Fruit fly (Drosophila melanogaster): ENCODE results near the gene Pect.
"Not testable (repeated sequence)": the region's sequence is repeated elsewhere in the genome, so short reads cannot be mapped to it uniquely, and the experiment has no call there.

The Pect gene

dm6 chr2L:13215640-13216129, 12.1 kb downstream of the Pect start (continued):
- TF ChIP-seq CG6272 (GFP tag; IDR thresholded peaks at IDR 0.05) = peak; percentile 28; the same call in 1 of the 2 replicates
- TF ChIP-seq CG11247 (GFP tag; IDR thresholded peaks at IDR 0.05) = peak; percentile 70
- peak in 1 of 2 experiments; percentile 63 for TF ChIP-seq insv (GFP tag; optimal IDR thresholded peaks at IDR 0.05)
- 0 out of 2 replicates have a peak, but pooled peaks have one; percentile 13 for TF ChIP-seq CG3847 (GFP tag; IDR thresholded peaks at IDR 0.05)
- peak; percentile 58 for TF ChIP-seq CG1792 (GFP tag; optimal IDR thresholded peaks at IDR 0.05)
- TF ChIP-seq CG17385 (GFP tag; optimal IDR thresholded peaks at IDR 0.05) = peak; percentile 50
- TF ChIP-seq CG1024 (GFP tag; IDR thresholded peaks at IDR 0.05) = peak; percentile 50; the same call in 1 of the 2 replicates
- TF ChIP-seq scrt (GFP tag; optimal IDR thresholded peaks at IDR 0.05) = peak; percentile 39
- TF ChIP-seq CG16813 (GFP tag; IDR thresholded peaks at IDR 0.05; ENCODE audit: partially characterized antibody) = peak; percentile 54; the same call in 2 of the 3 replicates
- TF ChIP-seq knrl (GFP tag; IDR thresholded peaks at IDR 0.05; ENCODE audit: partially characterized antibody) = peak; percentile 78; the same call in 2 of the 3 replicates
- 0 out of 3 replicates have a peak, but pooled peaks have one; percentile 55 for TF ChIP-seq gce (GFP tag; IDR thresholded peaks at IDR 0.05)
- peak; percentile 53; the same call in 1 of the 2 replicates for TF ChIP-seq CG31441 (GFP tag; IDR thresholded peaks at IDR 0.05)
- TF ChIP-seq CG13424 (tag; optimal IDR thresholded peaks at IDR 0.05) = peak; percentile 1
- TF ChIP-seq Camta (GFP tag; optimal IDR thresholded peaks at IDR 0.05) = peak; percentile 50
- peak; percentile 76 for TF ChIP-seq ERR (GFP tag; optimal IDR thresholded peaks at IDR 0.05)
- peak; percentile 14 for TF ChIP-seq bab2 (GFP tag; optimal IDR thresholded peaks at IDR 0.05)
- TF ChIP-seq seq (GFP tag; IDR thresholded peaks at IDR 0.05) = peak; percentile 46; the same call in 1 of the 2 replicates
- peak; percentile 74 for TF ChIP-seq ci (GFP tag; IDR thresholded peaks at IDR 0.05)
- peak; percentile 20 for TF ChIP-seq CG10654 (GFP tag; optimal IDR thresholded peaks at IDR 0.05)
- TF ChIP-seq CG14014 (GFP tag; IDR thresholded peaks at IDR 0.05) = peak; percentile 41; the same call in 1 of the 2 replicates
- peak; percentile 49; the same call in 1 of the 2 replicates for TF ChIP-seq Atf6 (GFP tag; IDR thresholded peaks at IDR 0.05)
- peak; percentile 58 for TF ChIP-seq Mes4 (GFP tag; optimal IDR thresholded peaks at IDR 0.05)
- peak; percentile 61 for TF ChIP-seq CG4854 (GFP tag; optimal IDR thresholded peaks at IDR 0.05)
- TF ChIP-seq CG10209 (GFP tag; optimal IDR thresholded peaks at IDR 0.05) = peak; percentile 59
- peak; percentile 86 for TF ChIP-seq CG2199 (GFP tag; IDR thresholded peaks at IDR 0.05)
- peak; percentile 69 for TF ChIP-seq NC2β (GFP tag; optimal IDR thresholded peaks at IDR 0.05)
- TF ChIP-seq CG15601 (tag; optimal IDR thresholded peaks at IDR 0.05) = peak; percentile 7
- peak; percentile 17 for TF ChIP-seq CG4820 (GFP tag; optimal IDR thresholded peaks at IDR 0.05)
- peak; percentile 26; the same call in 1 of the 2 replicates for TF ChIP-seq CG6689 (GFP tag; IDR thresholded peaks at IDR 0.05)
- TF ChIP-seq CG42726 (GFP tag; IDR thresholded peaks at IDR 0.05; ENCODE audit: partially characterized antibody) = peak; percentile 80
- peak; percentile 24; the same call in 1 of the 2 replicates for TF ChIP-seq gsb (GFP tag; IDR thresholded peaks at IDR 0.05)
- peak; percentile 81 for TF ChIP-seq CG33213 (GFP tag; optimal IDR thresholded peaks at IDR 0.05)
- TF ChIP-seq Nf-YA (GFP tag; IDR thresholded peaks at IDR 0.05) = peak; percentile 68
- TF ChIP-seq Pdp1 (GFP tag; optimal IDR thresholded peaks at IDR 0.05) = peak; percentile 50 to 60
- peak; percentile 23 for TF ChIP-seq CG9876 (GFP tag; optimal IDR thresholded peaks at IDR 0.05)
- peak; percentile 59; the same call in 1 of the 2 replicates for TF ChIP-seq CG9932 (GFP tag; IDR thresholded peaks at IDR 0.05)
- 0 out of 2 replicates have a peak, but pooled peaks have one; percentile 20 for TF ChIP-seq lmd (GFP tag; IDR thresholded peaks at IDR 0.05)
- TF ChIP-seq CG13894 (tag; optimal IDR thresholded peaks at IDR 0.05) = peak; percentile 90
- TF ChIP-seq CG1602 (GFP tag; optimal IDR thresholded peaks at IDR 0.05) = peak; percentile 6
- peak; percentile 55 for TF ChIP-seq eyg (GFP tag; optimal IDR thresholded peaks at IDR 0.05)
- TF ChIP-seq CoRest (tag; optimal IDR thresholded peaks at IDR 0.05) = peak; percentile 36
- TF ChIP-seq ftz-f1 (GFP tag; optimal IDR thresholded peaks at IDR 0.05) = peak; percentile 13
- TF ChIP-seq Ssrp (tag; optimal IDR thresholded peaks at IDR 0.05) = peak; percentile 2
- peak; percentile 59 for TF ChIP-seq CG7987 (GFP tag; optimal IDR thresholded peaks at IDR 0.05)
- peak; percentile 19 for TF ChIP-seq CG12942 (GFP tag; optimal IDR thresholded peaks at IDR 0.05)
- not testable (repeated sequence) for TF ChIP-seq Trl (optimal IDR thresholded peaks at IDR 0.05)
- TF ChIP-seq Trl (GFP tag; optimal IDR thresholded peaks at IDR 0.05) = peak; percentile 75
- peak; percentile 35 for TF ChIP-seq fd64A (GFP tag; optimal IDR thresholded peaks at IDR 0.05)
- TF ChIP-seq HHEX (GFP tag; optimal IDR thresholded peaks at IDR 0.05) = peak; percentile 69
- peak; percentile 61 for TF ChIP-seq Drgx (GFP tag; IDR thresholded peaks at IDR 0.05)

Data from whole organism, embryonic.